Worm (Caenorhabditis elegans) whole organism, L4/young adult: ENCODE data around the gene odr-10.

Experiments used
- W03F9.2 ChIP-seq: fragments of 150-350 bp; optimal IDR thresholded peaks from 2 replicates; lab custom pipeline; 2014; ENCODE audit warnings: missing biosample characterization, missing genetic modification characterization
- dao-5 ChIP-seq: sonication (generic microtip); optimal IDR thresholded peaks from 2 replicates; lab custom pipeline; 2016; ENCODE audit warnings: missing genotype, missing genetic modification characterization, moderate library complexity, missing compliant biosample characterization

ce11 chrX:6853318-6853717 is 12.4 kb downstream of the odr-10 start, which contains the start of gene rig-3:
- no peak for TF ChIP-seq W03F9.2 (tag; lab: Kevin White, UChicago)
- TF ChIP-seq dao-5 (tag; lab: Kevin White, UChicago), result no peak
